Fruit fly (Drosophila melanogaster) whole organism, embryonic: ENCODE measurements around the gene lwr.

Source experiments
- Bgb ChIP-seq: fragments of 200-800 bp; sonication (Bioruptor generic); IDR thresholded peaks from 2 replicates; pipeline ENCODE4 v1.3.6; 2022; ENCODE audit warnings: missing biosample characterization, missing genetic modification characterization; ENCODE audit not compliant: partially characterized antibody
- CG10147 ChIP-seq: fragments of 200-800 bp; sonication (Bioruptor generic); optimal IDR thresholded peaks from 2 replicates; lab custom pipeline; 2019; ENCODE audit warnings: missing biosample characterization, mild to moderate bottlenecking, missing genetic modification characterization, moderate library complexity
- CG12071 ChIP-seq: fragments of 200-800 bp; sonication (Bioruptor generic); optimal IDR thresholded peaks from 3 replicates; lab custom pipeline; 2018; ENCODE audit warnings: missing biosample characterization, mild to moderate bottlenecking, missing genetic modification characterization
- CG12391 ChIP-seq: fragments of 200-800 bp; sonication (Bioruptor generic); optimal IDR thresholded peaks from 3 replicates; lab custom pipeline; 2018; ENCODE audit warnings: missing biosample characterization, mild to moderate bottlenecking, missing genetic modification characterization, moderate library complexity
- CG13894 ChIP-seq: fragments of 200-800 bp; sonication (Bioruptor generic); optimal IDR thresholded peaks from 3 replicates; lab custom pipeline; 2018; ENCODE audit warnings: missing biosample characterization, mild to moderate bottlenecking, missing genetic modification characterization, moderate library complexity
- CG14860 ChIP-seq: fragments of 200-800 bp; sonication (Bioruptor generic); IDR thresholded peaks from 3 replicates; pipeline ENCODE4 v1.3.6; 2022; ENCODE audit warnings: missing biosample characterization, missing genetic modification characterization; ENCODE audit not compliant: partially characterized antibody
- CG15479 ChIP-seq: fragments of 200-800 bp; sonication (Bioruptor generic); optimal IDR thresholded peaks from 3 replicates; lab custom pipeline; 2019; ENCODE audit warnings: missing biosample characterization, mild to moderate bottlenecking, missing genetic modification characterization, moderate library complexity
- CG16815 ChIP-seq: fragments of 200-800 bp; sonication (Bioruptor generic); optimal IDR thresholded peaks from 3 replicates; lab custom pipeline; 2017; ENCODE audit warnings: missing biosample characterization, mild to moderate bottlenecking, missing genetic modification characterization
- CG2129 ChIP-seq: fragments of 200-800 bp; sonication (Bioruptor generic); IDR thresholded peaks from 2 replicates; pipeline ENCODE4 v1.3.6; 2022; ENCODE audit warnings: missing biosample characterization, missing genetic modification characterization; ENCODE audit not compliant: partially characterized antibody
- CG3838 ChIP-seq: fragments of 200-800 bp; sonication (Bioruptor generic); optimal IDR thresholded peaks from 3 replicates; lab custom pipeline; 2016; ENCODE audit warnings: missing biosample characterization, missing genetic modification characterization
- CG3847 ChIP-seq: fragments of 200-800 bp; sonication (Bioruptor generic); IDR thresholded peaks from 2 replicates; pipeline ENCODE4 v1.3.6; 2022; ENCODE audit warnings: missing biosample characterization, missing genetic modification characterization
- CG43689 ChIP-seq: fragments of 200-800 bp; sonication (Bioruptor generic); IDR thresholded peaks from 2 replicates; pipeline ENCODE4 v1.3.6; 2022; ENCODE audit warnings: missing biosample characterization, missing genetic modification characterization
- CG4404 ChIP-seq: fragments of 200-800 bp; sonication (Bioruptor generic); IDR thresholded peaks from 2 replicates; pipeline ENCODE4 v1.3.6; 2022; ENCODE audit warnings: missing biosample characterization, missing genetic modification characterization
- CG4854 ChIP-seq: fragments of 200-800 bp; sonication (Bioruptor generic); optimal IDR thresholded peaks from 2 replicates; lab custom pipeline; 2016; ENCODE audit warnings: missing biosample characterization, missing genetic modification characterization, inconsistent platforms
- CG5180 ChIP-seq: fragments of 200-800 bp; sonication (Bioruptor generic); optimal IDR thresholded peaks from 3 replicates; lab custom pipeline; 2017; ENCODE audit warnings: missing biosample characterization, missing genetic modification characterization, mild to moderate bottlenecking, moderate library complexity, missing genetic modification reagents
- CG8924 ChIP-seq: fragments of 200-800 bp; optimal IDR thresholded peaks from 3 replicates; lab custom pipeline; 2019; ENCODE audit warnings: missing biosample characterization, mild to moderate bottlenecking, missing genetic modification characterization, moderate library complexity
- CG9437 ChIP-seq: fragments of 200-800 bp; sonication (Bioruptor generic); optimal IDR thresholded peaks from 2 replicates; lab custom pipeline; 2018; ENCODE audit warnings: missing biosample characterization, mild to moderate bottlenecking, missing genetic modification characterization
- CG9797 ChIP-seq: fragments of 200-800 bp; sonication (Bioruptor generic); optimal IDR thresholded peaks from 3 replicates; lab custom pipeline; 2018; ENCODE audit warnings: missing biosample characterization, mild to moderate bottlenecking, missing genetic modification characterization
- CG9932 ChIP-seq: fragments of 200-800 bp; sonication (Bioruptor generic); IDR thresholded peaks from 2 replicates; pipeline ENCODE4 v1.3.6; 2022; ENCODE audit warnings: missing biosample characterization, missing genetic modification characterization
- CHES-1-like ChIP-seq: fragments of 200-800 bp; sonication (Bioruptor generic); optimal IDR thresholded peaks from 2 replicates; lab custom pipeline; 2016; ENCODE audit warnings: missing biosample characterization, missing genetic modification characterization
- D19B ChIP-seq: fragments of 200-800 bp; sonication (Bioruptor generic); optimal IDR thresholded peaks from 2 replicates; lab custom pipeline; 2017; ENCODE audit warnings: missing biosample characterization, mild to moderate bottlenecking, missing genetic modification characterization
- Deaf1 ChIP-seq: fragments of 200-800 bp; optimal IDR thresholded peaks from 3 replicates; lab custom pipeline; 2019; ENCODE audit warnings: missing biosample characterization, mild to moderate bottlenecking, missing genetic modification characterization, moderate library complexity
- Dip2 ChIP-seq: fragments of 200-800 bp; sonication (Bioruptor generic); IDR thresholded peaks from 2 replicates; pipeline ENCODE4 v1.3.6; 2022; ENCODE audit warnings: missing biosample characterization, missing genetic modification characterization
- HHEX ChIP-seq: fragments of 200-800 bp; sonication (Bioruptor generic); optimal IDR thresholded peaks from 3 replicates; lab custom pipeline; 2017; ENCODE audit warnings: missing biosample characterization, mild to moderate bottlenecking, missing genetic modification characterization, missing genetic modification reagents
- HLH54F ChIP-seq: fragments of 200-800 bp; sonication (Bioruptor generic); optimal IDR thresholded peaks from 3 replicates; lab custom pipeline; 2016; ENCODE audit warnings: missing biosample characterization, missing genetic modification characterization
- HmgZ ChIP-seq: fragments of 200-800 bp; sonication (Bioruptor generic); optimal IDR thresholded peaks from 2 replicates; lab custom pipeline; 2018; ENCODE audit warnings: missing biosample characterization, mild to moderate bottlenecking, missing genetic modification characterization
- MBD-R2 ChIP-seq: fragments of 200-800 bp; sonication (Bioruptor generic); IDR thresholded peaks from 2 replicates; pipeline ENCODE4 v1.3.6; 2022; ENCODE audit warnings: missing biosample characterization, missing genetic modification characterization
- Med ChIP-seq: fragments of 200-800 bp; sonication (Bioruptor generic); peaks from one replicate; lab custom pipeline; 2016; ENCODE audit warnings: missing biosample characterization, missing genetic modification characterization, mild to moderate bottlenecking, inconsistent platforms, moderate library complexity
- Mes4 ChIP-seq: fragments of 200-800 bp; sonication (Bioruptor generic); optimal IDR thresholded peaks from 2 replicates; lab custom pipeline; 2016; ENCODE audit warnings: missing biosample characterization, missing genetic modification characterization
- NFAT ChIP-seq: fragments of 200-800 bp; sonication (Bioruptor generic); IDR thresholded peaks from 2 replicates; pipeline ENCODE4 v1.3.6; 2022; ENCODE audit warnings: missing biosample characterization, missing genetic modification characterization
- Nf-YC ChIP-seq: fragments of 200-800 bp; optimal IDR thresholded peaks from 3 replicates; lab custom pipeline; 2019; ENCODE audit warnings: missing biosample characterization, mild to moderate bottlenecking, missing genetic modification characterization, moderate library complexity
- Scr ChIP-seq: fragments of 200-800 bp; sonication (Bioruptor generic); IDR thresholded peaks from 2 replicates; pipeline ENCODE4 v1.3.6; 2022; ENCODE audit warnings: missing biosample characterization, missing genetic modification characterization; ENCODE audit not compliant: partially characterized antibody
- Sry-β ChIP-seq: fragments of 200-800 bp; sonication (Bioruptor generic); optimal IDR thresholded peaks from 2 replicates; lab custom pipeline; 2018; ENCODE audit warnings: missing biosample characterization, mild to moderate bottlenecking, missing genetic modification characterization, moderate library complexity
- TFAM ChIP-seq: fragments of 200-800 bp; sonication (Bioruptor generic); optimal IDR thresholded peaks from 2 replicates; lab custom pipeline; 2017; ENCODE audit warnings: missing biosample characterization, missing genetic modification characterization, inconsistent platforms
- cas ChIP-seq: fragments of 200-800 bp; sonication (Bioruptor generic); IDR thresholded peaks from 2 replicates; pipeline ENCODE4 v1.3.6; 2022; ENCODE audit warnings: missing biosample characterization, missing genetic modification characterization
- dm ChIP-seq: fragments of 200-800 bp; sonication (Bioruptor generic); optimal IDR thresholded peaks from 3 replicates; lab custom pipeline; 2016; ENCODE audit warnings: missing biosample characterization, missing genetic modification characterization
- gcm ChIP-seq: fragments of 200-800 bp; sonication (Bioruptor generic); optimal IDR thresholded peaks from 2 replicates; lab custom pipeline; 2019; ENCODE audit warnings: missing biosample characterization, mild to moderate bottlenecking, missing genetic modification characterization, moderate library complexity
- inv ChIP-seq: fragments of 200-800 bp; sonication (Bioruptor generic); IDR thresholded peaks from 2 replicates; pipeline ENCODE4 v1.3.6; 2022; ENCODE audit warnings: missing biosample characterization, missing genetic modification characterization; ENCODE audit not compliant: partially characterized antibody
- kay ChIP-seq: fragments of 200-800 bp; sonication (Bioruptor generic); optimal IDR thresholded peaks from 2 replicates; lab custom pipeline; 2016; ENCODE audit warnings: missing biosample characterization, missing genetic modification characterization
- p53 ChIP-seq: fragments of 200-800 bp; sonication (Bioruptor generic); optimal IDR thresholded peaks from 2 replicates; lab custom pipeline; 2016; ENCODE audit warnings: missing biosample characterization, missing genetic modification characterization
- repo ChIP-seq: fragments of 200-800 bp; sonication (Bioruptor generic); optimal IDR thresholded peaks from 2 replicates; lab custom pipeline; 2016; ENCODE audit warnings: missing biosample characterization, missing genetic modification characterization
- run ChIP-seq: fragments of 200-800 bp; sonication (Bioruptor generic); optimal IDR thresholded peaks from 3 replicates; lab custom pipeline; 2018; ENCODE audit warnings: missing biosample characterization, mild to moderate bottlenecking, missing genetic modification characterization
- sima ChIP-seq: fragments of 200-800 bp; sonication (Bioruptor generic); optimal IDR thresholded peaks from 2 replicates; lab custom pipeline; 2016; ENCODE audit warnings: missing biosample characterization, missing genetic modification characterization
- stwl ChIP-seq: fragments of 200-800 bp; sonication (Bioruptor generic); optimal IDR thresholded peaks from 3 replicates; lab custom pipeline; 2018; ENCODE audit warnings: missing biosample characterization, mild to moderate bottlenecking, missing genetic modification characterization, moderate library complexity
- trem ChIP-seq: fragments of 200-800 bp; optimal IDR thresholded peaks from 3 replicates; lab custom pipeline; 2019; ENCODE audit warnings: missing biosample characterization, mild to moderate bottlenecking, missing genetic modification characterization, moderate library complexity
- trh ChIP-seq: fragments of 200-800 bp; sonication (Bioruptor generic); optimal IDR thresholded peaks from 2 replicates; lab custom pipeline; 2016; ENCODE audit warnings: missing biosample characterization, missing genetic modification characterization
- ttk ChIP-seq: fragments of 200-800 bp; sonication (Bioruptor generic); IDR thresholded peaks from 2 replicates; pipeline ENCODE4 v2.1.2; 2022; ENCODE audit warnings: missing biosample characterization, missing genetic modification characterization
- wdn ChIP-seq: fragments of 200-800 bp; sonication (Bioruptor generic); IDR thresholded peaks from 2 replicates; pipeline ENCODE4 v1.3.6; 2022; ENCODE audit warnings: missing biosample characterization, missing genetic modification characterization
- zen2 ChIP-seq: fragments of 200-800 bp; sonication (Bioruptor generic); IDR thresholded peaks from 3 replicates; pipeline ENCODE4 v1.3.6; 2022; ENCODE audit warnings: missing biosample characterization, missing genetic modification characterization; ENCODE audit not compliant: partially characterized antibody

Gene lwr

dm6 chr2L:563769-564550, 21.6 kb upstream of the lwr start, which contains the start of the genes uncNacbeta and CG2794 (continued):
- TF ChIP-seq Bgb (GFP tag; lab: Robert Waterston, UW) (peak; percentile 87), CG4404 (GFP tag; lab: Robert Waterston, UW) (no peak), Dip2 (GFP tag; lab: Robert Waterston, UW) (no peak), HmgZ (peak; percentile 54), CG8924 (tag; lab: Kevin White, UChicago) (no peak), stwl (tag; lab: Kevin White, UChicago) (peak; percentile 21), CG12391 (tag; lab: Kevin White, UChicago) (peak; percentile 8), CG12071 (no peak), CG4854 (GFP tag; lab: Kevin White, UChicago) (no peak), CG43689 (no peak), CG9437 (GFP tag; lab: Kevin White, UChicago) (no peak), TFAM (no peak), kay (no peak), dm (GFP tag; lab: Kevin White, UChicago) (peak; percentile 77), wdn (0 out of 2 replicates have a peak, but pooled peaks have one; percentile 18), sima (GFP tag; lab: Kevin White, UChicago) (no peak), p53 (no peak), trem (tag; lab: Kevin White, UChicago) (peak; percentile 39), cas (no peak), CG9797 (GFP tag; lab: Kevin White, UChicago) (peak; percentile 10), CG9932 (peak; percentile 55; the same call in 1 of the 2 replicates), CG16815 (GFP tag; lab: Kevin White, UChicago) (no peak), Med (peak; percentile 88), CG3847 (GFP tag; lab: Robert Waterston, UW) (no peak), CG14860 (GFP tag; lab: Robert Waterston, UW) (peak; percentile 66), trh (GFP tag; lab: Kevin White, UChicago) (no peak), NFAT (GFP tag; lab: Robert Waterston, UW) (0 out of 2 replicates have a peak, but pooled peaks have one; percentile 42), repo (no peak), Scr (GFP tag; lab: Robert Waterston, UW) (peak; percentile 60), run (no peak), Deaf1 (tag; lab: Kevin White, UChicago) (no peak), CG10147 (no peak), HLH54F (GFP tag; lab: Kevin White, UChicago) (peak; percentile 15), CG5180 (GFP tag; lab: Kevin White, UChicago) (peak; percentile 12), inv (GFP tag; lab: Robert Waterston, UW) (peak; percentile 42; the same call in 1 of the 2 replicates), Nf-YC (tag; lab: Kevin White, UChicago) (peak; percentile 18), D19B (no peak), CG15479 (peak; percentile 32), Sry-β (peak; percentile 99), CG2129 (peak; percentile 26; the same call in 1 of the 2 replicates), zen2 (GFP tag; lab: Robert Waterston, UW) (peak; percentile 54; the same call in 2 of the 3 replicates), MBD-R2 (peak; percentile 86), HHEX (GFP tag; lab: Kevin White, UChicago) (no peak), CG3838 (GFP tag; lab: Kevin White, UChicago) (no peak), ttk (no peak), Mes4 (GFP tag; lab: Kevin White, UChicago) (no peak), gcm (GFP tag; lab: Kevin White, UChicago) (no peak), CG13894 (tag; lab: Kevin White, UChicago) (no peak), CHES-1-like (GFP tag; lab: Kevin White, UChicago) (peak; percentile 27)
